Worm (Caenorhabditis elegans) whole organism, early embryonic: ENCODE measurements around the gene grd-6.
A peak's percentile ranks its signal among the peaks of the same experiment; 100 is the strongest.

ENCODE experiments used
- B0310.2 ChIP-seq: sonication (generic microtip); optimal IDR thresholded peaks from 2 replicates; lab custom pipeline; 2016; ENCODE audit warnings: mild to moderate bottlenecking, missing genetic modification characterization, missing compliant biosample characterization
- F13C5.2 ChIP-seq: sonication (generic microtip); optimal IDR thresholded peaks from 2 replicates; lab custom pipeline; 2017; ENCODE audit warnings: mild to moderate bottlenecking, missing genetic modification characterization, inconsistent platforms, missing compliant biosample characterization
- aly-1 ChIP-seq: sonication (generic microtip); optimal IDR thresholded peaks from 2 replicates; lab custom pipeline; 2016; ENCODE audit warnings: missing genetic modification characterization, missing compliant biosample characterization
- ama-1 ChIP-seq: fragments of 150-350 bp; optimal IDR thresholded peaks from 2 replicates; lab custom pipeline; 2014
- ceh-13 ChIP-seq: fragments of 200-800 bp; sonication (Bioruptor generic); optimal IDR thresholded peaks from 2 replicates; lab custom pipeline; 2018; ENCODE audit warnings: mild to moderate bottlenecking, missing genetic modification characterization, missing compliant biosample characterization
- ceh-36 ChIP-seq: sonication (generic microtip); optimal IDR thresholded peaks from 2 replicates; lab custom pipeline; 2016; ENCODE audit warnings: missing genetic modification characterization, inconsistent platforms, missing compliant biosample characterization
- ets-7 ChIP-seq: sonication (generic microtip); optimal IDR thresholded peaks from 2 replicates; lab custom pipeline; 2016; ENCODE audit warnings: missing genotype, missing genetic modification characterization, missing compliant biosample characterization
- flt-1 ChIP-seq: fragments of 200-800 bp; sonication (Bioruptor generic); IDR thresholded peaks from 2 replicates; pipeline ENCODE4 v1.3.6; 2022; ENCODE audit warnings: missing genetic modification characterization, missing compliant biosample characterization
- hmbx-1 ChIP-seq: sonication (generic microtip); optimal IDR thresholded peaks from 2 replicates; lab custom pipeline; 2016; ENCODE audit warnings: mild to moderate bottlenecking, missing genetic modification characterization, missing compliant biosample characterization
- hmg-4 ChIP-seq: fragments of 200-800 bp; sonication (Bioruptor generic); optimal IDR thresholded peaks from 2 replicates; lab custom pipeline; 2018; ENCODE audit warnings: mild to moderate bottlenecking, missing genetic modification characterization, missing compliant biosample characterization
- hnd-1 ChIP-seq: sonication (generic microtip); optimal IDR thresholded peaks from 2 replicates; lab custom pipeline; 2016; ENCODE audit warnings: missing genetic modification characterization, missing compliant biosample characterization
- pes-1 ChIP-seq: fragments of 200-800 bp; sonication (Bioruptor generic); IDR thresholded peaks from 2 replicates; pipeline ENCODE4 v1.3.6; 2022; ENCODE audit warnings: missing genetic modification reagents, missing genetic modification characterization, missing compliant biosample characterization
- scrt-1 ChIP-seq: fragments of 200-800 bp; sonication (Bioruptor generic); IDR thresholded peaks from 2 replicates; pipeline ENCODE4 v1.3.6; 2022; ENCODE audit warnings: missing genetic modification characterization, missing compliant biosample characterization
- sea-1 ChIP-seq: fragments of 200-800 bp; sonication (Bioruptor generic); conservative IDR thresholded peaks from 2 replicates; pipeline ENCODE4 v1.3.6; 2022; ENCODE audit warnings: missing genetic modification characterization, missing compliant biosample characterization
- tbx-11 ChIP-seq: fragments of 200-800 bp; sonication (Bioruptor generic); IDR thresholded peaks from 2 replicates; pipeline ENCODE4 v1.3.6; 2022; ENCODE audit warnings: missing genetic modification characterization, missing compliant biosample characterization
- tbx-37 ChIP-seq: fragments of 200-800 bp; sonication (Bioruptor generic); conservative IDR thresholded peaks from 2 replicates; pipeline ENCODE4 v1.3.6; 2022; ENCODE audit warnings: missing genetic modification reagents, missing genetic modification characterization, missing compliant biosample characterization
- tra-4 ChIP-seq: sonication (generic microtip); optimal IDR thresholded peaks from 2 replicates; lab custom pipeline; 2017; ENCODE audit warnings: missing genetic modification characterization, missing compliant biosample characterization

Gene grd-6

DNA sequence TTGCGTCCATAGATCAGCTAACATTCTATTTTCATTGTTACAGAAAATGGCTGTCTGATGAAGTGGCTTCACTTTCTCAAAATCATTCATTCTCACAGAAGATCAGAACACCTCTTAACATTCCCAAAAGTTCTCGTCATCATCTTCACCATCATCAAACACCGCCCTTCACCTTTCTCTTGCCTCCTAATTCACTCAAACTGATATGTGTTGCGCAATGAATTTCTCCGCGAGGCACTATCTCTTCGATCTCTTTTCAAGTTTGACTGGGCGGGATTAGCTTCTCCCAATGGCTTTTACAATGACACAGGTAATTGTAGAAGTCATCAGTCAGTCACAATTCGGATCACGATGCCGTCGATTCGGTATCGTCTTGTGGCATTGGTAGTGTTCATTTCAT is at the start of gene grd-6:
grd-6 (plus strand) TSS at position 301 of the 400 bp plus-strand sequence.
- TF ChIP-seq hmbx-1 (tag; lab: Kevin White, UChicago) (no peak), ama-1 (lab: Kevin White, UChicago) (no peak), tra-4 (tag; lab: Kevin White, UChicago) (no peak)

DNA sequence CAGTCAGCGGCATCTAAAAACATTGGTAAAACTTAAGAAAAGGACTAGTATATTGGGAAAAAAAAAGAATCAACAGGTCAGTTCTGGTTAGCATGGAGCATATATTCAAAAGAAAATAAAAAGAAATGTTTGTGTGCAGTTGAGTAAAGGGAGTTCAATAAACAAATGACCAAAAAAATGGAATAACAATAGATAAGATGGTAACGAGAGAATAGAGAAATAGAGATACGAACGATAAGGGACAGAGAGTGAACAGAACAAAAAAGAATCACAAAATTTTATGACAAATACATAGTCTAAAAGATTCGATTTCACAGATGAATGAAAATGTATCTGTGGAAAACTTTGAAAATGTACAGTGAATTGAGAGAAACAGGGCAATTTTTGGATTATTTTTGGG is 48.7 kb upstream of the grd-6 start, which contains the start of gene gad-3:
gad-3 (minus strand) TSS at position 17 of the 400 bp plus-strand sequence.
- TF ChIP-seq hmg-4 (GFP tag; lab: Kevin White, UChicago) (no peak), ama-1 (lab: Kevin White, UChicago) (no peak), sea-1 (GFP tag; lab: Robert Waterston, UW) (no peak), ceh-36 (no peak), ets-7 (tag; lab: Kevin White, UChicago) (no peak), scrt-1 (GFP tag; lab: Robert Waterston, UW) (no peak), tbx-11 (GFP tag; lab: Robert Waterston, UW) (no peak), tra-4 (tag; lab: Kevin White, UChicago) (no peak), hmbx-1 (tag; lab: Kevin White, UChicago) (no peak)

ce11 chrV:9173789-9174188 is 47.9 kb upstream of the grd-6 start, which contains the start of gene pqn-16:
Gene pqn-16, plus strand, starts transcription at chrV:9174089.
- TF ChIP-seq tra-4 (tag; lab: Kevin White, UChicago) = no peak
- no peak for TF ChIP-seq aly-1
- TF ChIP-seq hmbx-1 (tag; lab: Kevin White, UChicago) = no peak
- TF ChIP-seq hmg-4 (GFP tag; lab: Kevin White, UChicago) = no peak

ce11 chrV:9175218-9175837 is 46.3 kb upstream of the grd-6 start, which contains the start of gene spas-1:
Gene spas-1, plus strand, starts transcription at chrV:9175789.
- TF ChIP-seq tbx-37 (no peak; the same call in 1 of the 2 replicates), ceh-36 (peak; percentile 35), hmbx-1 (tag; lab: Kevin White, UChicago) (no peak), tbx-11 (GFP tag; lab: Robert Waterston, UW) (peak; percentile 57; the same call in 1 of the 2 replicates), hnd-1 (tag; lab: Kevin White, UChicago) (peak; percentile 36), ets-7 (tag; lab: Kevin White, UChicago) (no peak), ama-1 (lab: Kevin White, UChicago) (no peak), F13C5.2 (tag; lab: Kevin White, UChicago) (peak; percentile 84), scrt-1 (GFP tag; lab: Robert Waterston, UW) (no peak), B0310.2 (tag; lab: Kevin White, UChicago) (no peak), aly-1 (no peak)

ce11 chrV:9181669-9182250 is 39.9 kb upstream of the grd-6 start, which contains the start of gene ptr-1:
Gene ptr-1, minus strand, starts transcription at chrV:9181719.
- TF ChIP-seq ceh-36 (no peak), pes-1 (GFP tag; lab: Robert Waterston, UW) (no peak)

ce11 chrV:9183718-9184441 is 37.8 kb upstream of the grd-6 start:
- TF ChIP-seq pes-1 (GFP tag; lab: Robert Waterston, UW) (no peak), B0310.2 (tag; lab: Kevin White, UChicago) (no peak), F13C5.2 (tag; lab: Kevin White, UChicago) (no peak), hnd-1 (tag; lab: Kevin White, UChicago) (no peak), tbx-37 (no peak), ceh-13 (GFP tag; lab: Kevin White, UChicago) (no peak), ama-1 (lab: Kevin White, UChicago) (no peak), ceh-36 (no peak), flt-1 (GFP tag; lab: Robert Waterston, UW) (no peak), hmg-4 (GFP tag; lab: Kevin White, UChicago) (no peak)

ce11 chrV:9186028-9186427 is 35.6 kb upstream of the grd-6 start:
- TF ChIP-seq scrt-1 (GFP tag; lab: Robert Waterston, UW) (no peak), flt-1 (GFP tag; lab: Robert Waterston, UW) (no peak), pes-1 (GFP tag; lab: Robert Waterston, UW) (no peak), hmbx-1 (tag; lab: Kevin White, UChicago) (no peak), hnd-1 (tag; lab: Kevin White, UChicago) (no peak), B0310.2 (tag; lab: Kevin White, UChicago) (no peak), tbx-11 (GFP tag; lab: Robert Waterston, UW) (no peak), ama-1 (lab: Kevin White, UChicago) (no peak), hmg-4 (GFP tag; lab: Kevin White, UChicago) (no peak), ceh-13 (GFP tag; lab: Kevin White, UChicago) (no peak), tbx-37 (no peak), F13C5.2 (tag; lab: Kevin White, UChicago) (no peak), ceh-36 (no peak), sea-1 (GFP tag; lab: Robert Waterston, UW) (no peak), tra-4 (tag; lab: Kevin White, UChicago) (no peak), aly-1 (no peak)
